Worm (Caenorhabditis elegans) whole organism, late embryonic: ENCODE results near the gene K04G11.3.

Experiments
- C08G9.2 ChIP-seq: sonication (generic microtip); optimal IDR thresholded peaks from 2 replicates; lab custom pipeline; 2016; ENCODE audit warnings: mild to moderate bottlenecking, missing genetic modification characterization, moderate library complexity, missing compliant biosample characterization
- C38D4.7 ChIP-seq: fragments of 200-800 bp; sonication (Bioruptor generic); optimal IDR thresholded peaks from 2 replicates; lab custom pipeline; 2018; ENCODE audit warnings: mild to moderate bottlenecking, missing genetic modification characterization, moderate library complexity, missing compliant biosample characterization
- Y22D7AL.16 ChIP-seq: sonication (generic microtip); optimal IDR thresholded peaks from 2 replicates; lab custom pipeline; 2016; ENCODE audit warnings: missing genetic modification characterization, missing compliant biosample characterization
- ama-1 ChIP-seq: fragments of 150-350 bp; optimal IDR thresholded peaks from 2 replicates; lab custom pipeline; 2014
- ceh-14 ChIP-seq: sonication (generic microtip); optimal IDR thresholded peaks from 2 replicates; lab custom pipeline; 2016; ENCODE audit warnings: missing genotype, missing genetic modification characterization, missing compliant biosample characterization
- ceh-18 ChIP-seq: sonication (generic microtip); optimal IDR thresholded peaks from 2 replicates; lab custom pipeline; 2016; ENCODE audit warnings: missing genetic modification characterization, missing compliant biosample characterization
- ceh-19 ChIP-seq: fragments of 200-800 bp; sonication (Bioruptor generic); optimal IDR thresholded peaks from 2 replicates; lab custom pipeline; 2018; ENCODE audit warnings: mild to moderate bottlenecking, missing genetic modification characterization, missing compliant biosample characterization
- ceh-22 ChIP-seq: sonication (generic microtip); optimal IDR thresholded peaks from 2 replicates; lab custom pipeline; 2017; ENCODE audit warnings: missing biosample characterization, missing genetic modification characterization
- ceh-24 ChIP-seq: sonication (generic microtip); optimal IDR thresholded peaks from 2 replicates; lab custom pipeline; 2016; ENCODE audit warnings: mild to moderate bottlenecking, missing genetic modification characterization, missing compliant biosample characterization
- ceh-45 ChIP-seq: fragments of 200-800 bp; sonication (Bioruptor generic); IDR thresholded peaks from 2 replicates; pipeline ENCODE4 v1.3.6; 2022; ENCODE audit warnings: missing genetic modification reagents, missing genetic modification characterization, missing compliant biosample characterization
- ceh-6 ChIP-seq: fragments of 200-800 bp; sonication (Bioruptor generic); optimal IDR thresholded peaks from 2 replicates; lab custom pipeline; 2018; ENCODE audit warnings: mild to moderate bottlenecking, missing genetic modification characterization, missing compliant biosample characterization
- dmd-4 ChIP-seq: sonication (generic microtip); optimal IDR thresholded peaks from 2 replicates; lab custom pipeline; 2016; ENCODE audit warnings: borderline replicate concordance, missing genetic modification characterization, missing compliant biosample characterization
- dve-1 ChIP-seq: sonication (generic microtip); optimal IDR thresholded peaks from 2 replicates; lab custom pipeline; 2017; ENCODE audit warnings: antibody characterized with exemption, mild to moderate bottlenecking, missing genetic modification characterization, missing compliant biosample characterization
- elt-2 ChIP-seq: sonication (generic microtip); optimal IDR thresholded peaks from 2 replicates; lab custom pipeline; 2016; ENCODE audit warnings: missing genetic modification reagents, missing genetic modification characterization, missing compliant biosample characterization
- elt-4 ChIP-seq: sonication (generic microtip); optimal IDR thresholded peaks from 2 replicates; lab custom pipeline; 2016; ENCODE audit warnings: missing genetic modification characterization, missing compliant biosample characterization
- fax-1 ChIP-seq: sonication (generic microtip); optimal IDR thresholded peaks from 2 replicates; lab custom pipeline; 2016; ENCODE audit warnings: missing genotype, missing genetic modification characterization, missing compliant biosample characterization
- fkh-6 ChIP-seq: sonication (generic microtip); optimal IDR thresholded peaks from 2 replicates; lab custom pipeline; 2016; ENCODE audit warnings: missing genetic modification characterization, missing compliant biosample characterization
- hlh-15 ChIP-seq: sonication (generic microtip); optimal IDR thresholded peaks from 2 replicates; lab custom pipeline; 2016; ENCODE audit warnings: missing genetic modification characterization, missing compliant biosample characterization
- hlh-30 ChIP-seq: sonication (generic microtip); optimal IDR thresholded peaks from 2 replicates; lab custom pipeline; 2017; ENCODE audit warnings: antibody characterized with exemption, missing genetic modification characterization, missing compliant biosample characterization; ENCODE audit not compliant: insufficient read depth
- hlh-6 ChIP-seq: sonication (generic microtip); optimal IDR thresholded peaks from 2 replicates; lab custom pipeline; 2016; ENCODE audit warnings: missing genotype, missing genetic modification characterization, missing compliant biosample characterization
- madf-2 ChIP-seq: sonication (generic microtip); optimal IDR thresholded peaks from 2 replicates; lab custom pipeline; 2017; ENCODE audit warnings: missing genetic modification characterization, missing compliant biosample characterization
- mec-3 ChIP-seq: sonication (generic microtip); optimal IDR thresholded peaks from 2 replicates; lab custom pipeline; 2016; ENCODE audit warnings: borderline replicate concordance, missing genetic modification characterization, missing compliant biosample characterization
- nfya-1 ChIP-seq: sonication (generic microtip); optimal IDR thresholded peaks from 2 replicates; lab custom pipeline; 2017; ENCODE audit warnings: missing genetic modification characterization, mild to moderate bottlenecking, missing compliant biosample characterization, antibody characterized with exemption, moderate library complexity
- nhr-11 ChIP-seq: fragments of 150-350 bp; optimal IDR thresholded peaks from 2 replicates; lab custom pipeline; 2014; ENCODE audit warnings: missing biosample characterization, missing genetic modification characterization
- npax-4 ChIP-seq: sonication (generic microtip); optimal IDR thresholded peaks from 2 replicates; lab custom pipeline; 2016; ENCODE audit warnings: missing genetic modification characterization, missing compliant biosample characterization
- odd-2 ChIP-seq: sonication (generic microtip); optimal IDR thresholded peaks from 2 replicates; lab custom pipeline; 2017; ENCODE audit warnings: antibody characterized with exemption, mild to moderate bottlenecking, missing genetic modification characterization, missing compliant biosample characterization
- pag-3 ChIP-seq: sonication (generic microtip); optimal IDR thresholded peaks from 2 replicates; lab custom pipeline; 2016; ENCODE audit warnings: missing compliant biosample characterization, missing genetic modification characterization, borderline replicate concordance
- pat-9 ChIP-seq: fragments of 200-800 bp; sonication (Bioruptor generic); optimal IDR thresholded peaks from 2 replicates; lab custom pipeline; 2018; ENCODE audit warnings: mild to moderate bottlenecking, missing genetic modification characterization, moderate library complexity, missing compliant biosample characterization
- pax-1 ChIP-seq: fragments of 150-350 bp; optimal IDR thresholded peaks from 2 replicates; lab custom pipeline; 2014; ENCODE audit warnings: missing biosample characterization, missing genetic modification characterization
- pha-2 ChIP-seq: sonication (generic microtip); optimal IDR thresholded peaks from 2 replicates; lab custom pipeline; 2017; ENCODE audit warnings: mild to moderate bottlenecking, missing genetic modification characterization, missing compliant biosample characterization
- pros-1 ChIP-seq: fragments of 150-350 bp; optimal IDR thresholded peaks from 2 replicates; lab custom pipeline; 2014; ENCODE audit warnings: missing biosample characterization, missing genetic modification reagents, missing genetic modification characterization
- ref-2 ChIP-seq: sonication (generic microtip); optimal IDR thresholded peaks from 2 replicates; lab custom pipeline; 2016; ENCODE audit warnings: missing genetic modification characterization, missing compliant biosample characterization
- rnt-1 ChIP-seq: sonication (generic microtip); optimal IDR thresholded peaks from 2 replicates; lab custom pipeline; 2016; ENCODE audit warnings: missing genetic modification characterization, missing compliant biosample characterization
- sdc-2 ChIP-seq: sonication (generic microtip); optimal IDR thresholded peaks from 2 replicates; lab custom pipeline; 2016; ENCODE audit warnings: missing genotype, missing genetic modification characterization, missing compliant biosample characterization
- sox-2 ChIP-seq: fragments of 200-800 bp; sonication (Bioruptor generic); IDR thresholded peaks from 2 replicates; pipeline ENCODE4 v1.3.6; 2022; ENCODE audit warnings: missing genetic modification reagents, missing genetic modification characterization, missing compliant biosample characterization
- tbx-2 ChIP-seq: sonication (generic microtip); optimal IDR thresholded peaks from 2 replicates; lab custom pipeline; 2016; ENCODE audit warnings: missing genetic modification characterization, missing compliant biosample characterization
- tbx-7 ChIP-seq: sonication (generic microtip); optimal IDR thresholded peaks from 2 replicates; lab custom pipeline; 2016; ENCODE audit warnings: missing genotype, missing genetic modification characterization, missing compliant biosample characterization
- ttx-3 ChIP-seq: sonication (generic microtip); optimal IDR thresholded peaks from 2 replicates; lab custom pipeline; 2016; ENCODE audit warnings: missing genetic modification reagents, missing genetic modification characterization, missing compliant biosample characterization
- unc-3 ChIP-seq, 2 experiments: fragments of 200-800 bp in 1 of 2; sonication (Bioruptor generic) in 1 of 2; sonication (generic microtip) in 1 of 2; conservative IDR thresholded peaks in 1 of 2; optimal IDR thresholded peaks in 1 of 2; 2 replicates each; pipeline versions ENCODE4 v1.3.6 to Lab custom; 2016 to 2022; ENCODE audit warnings: missing compliant biosample characterization in 2 of 2, missing genetic modification characterization in 2 of 2, missing genetic modification reagents in 1 of 2
- unc-42 ChIP-seq: sonication (generic microtip); optimal IDR thresholded peaks from 2 replicates; lab custom pipeline; 2016; ENCODE audit warnings: missing genotype, missing genetic modification characterization, missing compliant biosample characterization
- unc-55 ChIP-seq: sonication (generic microtip); optimal IDR thresholded peaks from 2 replicates; lab custom pipeline; 2017; ENCODE audit warnings: missing biosample characterization, missing genetic modification reagents, missing genetic modification characterization
- unc-86 ChIP-seq: sonication (generic microtip); optimal IDR thresholded peaks from 2 replicates; lab custom pipeline; 2016; ENCODE audit warnings: missing genetic modification characterization, missing compliant biosample characterization
- zip-5 ChIP-seq: sonication (generic microtip); optimal IDR thresholded peaks from 2 replicates; lab custom pipeline; 2016; ENCODE audit warnings: missing genetic modification characterization, missing compliant biosample characterization

The K04G11.3 gene

DNA sequence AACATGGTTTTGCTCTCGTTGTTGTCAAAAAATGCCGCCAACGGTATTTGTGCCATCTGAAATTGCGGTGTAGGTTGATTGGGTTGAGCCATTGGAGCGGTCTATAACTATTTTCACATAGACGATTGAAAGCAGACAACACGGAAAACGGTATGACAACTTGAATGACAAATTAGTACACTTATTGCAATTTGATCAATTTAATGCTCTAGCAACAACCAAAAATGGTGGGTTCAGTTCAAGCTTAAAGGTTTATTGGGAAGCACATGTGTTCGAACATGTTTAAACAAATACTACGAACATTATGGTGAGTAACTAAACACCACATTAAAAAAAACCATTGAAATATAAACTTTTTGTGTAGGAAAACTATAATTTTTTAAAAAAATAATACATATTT, 7.1 kb downstream of the K04G11.3 start, which contains the start of gene sel-7:
Gene sel-7 (minus strand): TSS at position 101 of the 400 bp plus-strand sequence.
- TF ChIP-seq tbx-2 = no peak
- TF ChIP-seq ceh-18 (tag; lab: Kevin White, UChicago) = no peak
- TF ChIP-seq pag-3 (tag; lab: Kevin White, UChicago) = no peak
- TF ChIP-seq sdc-2 (tag; lab: Kevin White, UChicago) = no peak
- no peak for TF ChIP-seq fkh-6 (tag; lab: Kevin White, UChicago)
- TF ChIP-seq ceh-19 (GFP tag; lab: Kevin White, UChicago) = no peak
- no peak for TF ChIP-seq hlh-6 (tag; lab: Kevin White, UChicago)
- no peak for TF ChIP-seq ama-1 (lab: Kevin White, UChicago)
- no peak for TF ChIP-seq madf-2 (tag; lab: Kevin White, UChicago)
- TF ChIP-seq dve-1 (tag; lab: Kevin White, UChicago) = no peak
- no peak for TF ChIP-seq npax-4 (tag; lab: Kevin White, UChicago)
- TF ChIP-seq ceh-45 (GFP tag; lab: Robert Waterston, UW) = no peak
- TF ChIP-seq unc-55 (GFP tag; lab: Kevin White, UChicago) = no peak
- no peak for TF ChIP-seq unc-42 (tag; lab: Kevin White, UChicago)
- TF ChIP-seq elt-4 (tag; lab: Kevin White, UChicago) = no peak
- TF ChIP-seq C08G9.2 (tag; lab: Kevin White, UChicago) = no peak
- no peak for TF ChIP-seq ceh-6 (GFP tag; lab: Kevin White, UChicago)
- no peak for TF ChIP-seq hlh-15 (tag; lab: Kevin White, UChicago)

- TF ChIP-seq zip-5 = no peak
Observed at ce11 chrX:14339723-14340122, 7.8 kb downstream of the K04G11.3 start.

ce11 chrX:14338896-14339295, 8.6 kb downstream of the K04G11.3 start:
- TF ChIP-seq ceh-22 = no peak
- no peak for TF ChIP-seq fax-1 (tag; lab: Kevin White, UChicago)
- TF ChIP-seq nhr-11 (tag; lab: Kevin White, UChicago) = no peak
- TF ChIP-seq elt-2 (tag; lab: Kevin White, UChicago) = no peak
- no peak for TF ChIP-seq pat-9 (tag; lab: Kevin White, UChicago)
- no peak for TF ChIP-seq odd-2 (tag; lab: Kevin White, UChicago)
- TF ChIP-seq tbx-7 (tag; lab: Kevin White, UChicago) = no peak
- no peak for TF ChIP-seq unc-86 (tag; lab: Kevin White, UChicago)
- no peak for TF ChIP-seq ceh-6 (GFP tag; lab: Kevin White, UChicago)
- TF ChIP-seq dve-1 (tag; lab: Kevin White, UChicago) = no peak

DNA sequence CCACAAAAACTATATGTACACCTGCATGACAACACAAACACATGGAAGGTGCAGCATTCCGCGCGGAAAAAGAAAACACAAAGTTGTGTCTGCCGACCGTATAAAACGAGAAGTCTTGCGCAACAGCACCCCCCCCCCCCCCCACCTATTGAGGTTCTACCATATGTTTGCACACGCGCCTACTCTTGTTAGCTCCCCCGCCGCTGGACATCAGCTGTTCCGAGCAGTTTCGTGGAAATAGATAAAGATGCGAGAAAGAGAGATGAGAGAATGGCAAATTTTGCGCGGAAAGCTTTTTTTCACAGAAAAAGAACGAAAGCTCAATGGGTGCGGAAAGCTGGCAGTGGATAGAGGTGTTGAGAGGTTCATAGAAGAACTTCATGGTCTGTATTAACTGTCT, 11.9 kb downstream of the K04G11.3 start:
- TF ChIP-seq mec-3 (tag; lab: Kevin White, UChicago) (no peak), ttx-3 (tag; lab: Kevin White, UChicago) (no peak), nfya-1 (tag; lab: Kevin White, UChicago) (no peak), hlh-6 (tag; lab: Kevin White, UChicago) (no peak), rnt-1 (no peak), sox-2 (GFP tag; lab: Robert Waterston, UW) (no peak), unc-55 (GFP tag; lab: Kevin White, UChicago) (no peak), ceh-6 (GFP tag; lab: Kevin White, UChicago) (no peak), zip-5 (no peak), tbx-7 (tag; lab: Kevin White, UChicago) (no peak)

DNA sequence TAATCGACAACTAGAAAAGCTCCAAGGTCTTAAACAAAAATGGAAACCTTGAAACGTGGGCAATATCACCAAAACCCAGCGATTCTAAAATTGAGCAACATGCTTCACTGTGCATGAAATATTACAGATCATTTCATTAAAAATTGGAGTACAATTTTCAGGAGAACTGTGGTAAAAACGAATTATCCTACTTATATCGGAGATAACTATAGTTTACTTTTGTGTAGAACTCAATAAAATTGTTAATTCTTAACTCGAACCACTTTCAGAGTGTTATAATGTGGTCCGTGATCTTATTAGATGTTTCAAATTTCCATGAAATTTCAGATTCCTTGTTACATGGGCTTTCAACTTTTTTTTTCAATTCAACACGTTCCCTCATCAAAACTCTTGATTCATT, 12.3 kb downstream of the K04G11.3 start, which contains the start of gene K04G11.1:
Gene K04G11.1 (plus strand): TSS at position 301 of the 400 bp plus-strand sequence.
- TF ChIP-seq unc-42 (tag; lab: Kevin White, UChicago) (no peak), pax-1 (no peak), ceh-14 (no peak), Y22D7AL.16 (tag; lab: Kevin White, UChicago) (no peak), dmd-4 (tag; lab: Kevin White, UChicago) (no peak), unc-86 (tag; lab: Kevin White, UChicago) (no peak), nhr-11 (tag; lab: Kevin White, UChicago) (no peak), pros-1 (tag; lab: Kevin White, UChicago) (no peak), sox-2 (GFP tag; lab: Robert Waterston, UW) (no peak), ref-2 (no peak), unc-3 (GFP tag; conservative IDR thresholded peaks at IDR 0.05; lab: Robert Waterston, UW) (no peak), unc-3 (tag; optimal IDR thresholded peaks at IDR 0.05; lab: Kevin White, UChicago) (no peak), hlh-6 (tag; lab: Kevin White, UChicago) (no peak), pha-2 (tag; lab: Kevin White, UChicago) (no peak), npax-4 (tag; lab: Kevin White, UChicago) (no peak), sdc-2 (tag; lab: Kevin White, UChicago) (no peak), hlh-30 (tag; lab: Kevin White, UChicago) (no peak), rnt-1 (no peak), C08G9.2 (tag; lab: Kevin White, UChicago) (no peak), ceh-24 (tag; lab: Kevin White, UChicago) (no peak), C38D4.7 (GFP tag; lab: Kevin White, UChicago) (no peak)
